Worm (Caenorhabditis elegans): ENCODE data around the gene Y17G9B.8.

ce11 chrIV:4776001-4776400, 17.4 kb upstream of the Y17G9B.8 start, which contains the start of gene R11E3.19:
- TF ChIP-seq hif-1 (tag; optimal IDR thresholded peaks at IDR 0.05), result no peak
- TF ChIP-seq spr-1 (tag; optimal IDR thresholded peaks at IDR 0.05), result no peak
- no peak for TF ChIP-seq Y75B8A.6 (GFP tag; IDR thresholded peaks at IDR 0.05)
- no peak for TF ChIP-seq ceh-44 (GFP tag; IDR thresholded peaks at IDR 0.05)
- TF ChIP-seq F44E2.7 (GFP tag; IDR thresholded peaks at IDR 0.05), result no peak
- TF ChIP-seq nhr-6 (tag; optimal IDR thresholded peaks at IDR 0.05), result no peak
- TF ChIP-seq unc-62 (GFP tag; optimal IDR thresholded peaks at IDR 0.05 in 1 of 2), result no peak
- TF ChIP-seq unc-62 (tag; optimal IDR thresholded peaks at IDR 0.05), result no peak
- TF ChIP-seq nhr-10 (tag; optimal IDR thresholded peaks at IDR 0.05), result no peak
- no peak for TF ChIP-seq zfp-2 (tag; optimal IDR thresholded peaks at IDR 0.05)
- no peak for TF ChIP-seq egl-27 (tag; optimal IDR thresholded peaks at IDR 0.05)
- TF ChIP-seq mxl-2 (GFP tag; conservative IDR thresholded peaks at IDR 0.05), result no peak
- no peak for TF ChIP-seq nhr-237 (tag; optimal IDR thresholded peaks at IDR 0.05)
- no peak for TF ChIP-seq F49E8.2 (tag; optimal IDR thresholded peaks at IDR 0.05; ENCODE audit: borderline replicate concordance)

Data from whole organism, L4 larva.